Fruit fly (Drosophila melanogaster): ENCODE results near the gene Ube4A.

dm6 chr2L:6613156-6613555 lies 45.2 kb upstream of the Ube4A start:
- no peak for TF ChIP-seq CG14014 (GFP tag; IDR thresholded peaks at IDR 0.05)
- TF ChIP-seq CG4617 (GFP tag; optimal IDR thresholded peaks at IDR 0.05; ENCODE audit: borderline replicate concordance), result no peak
- TF ChIP-seq pnt (GFP tag; optimal IDR thresholded peaks at IDR 0.05), result no peak
- TF ChIP-seq Blimp-1 (GFP tag; optimal IDR thresholded peaks at IDR 0.05), result no peak
- TF ChIP-seq sr (GFP tag; IDR thresholded peaks at IDR 0.05), result no peak
- TF ChIP-seq mirr (GFP tag; optimal IDR thresholded peaks at IDR 0.05), result no peak
- no peak for TF ChIP-seq Bteb2 (GFP tag; optimal IDR thresholded peaks at IDR 0.05)
- TF ChIP-seq CG8388 (GFP tag; optimal IDR thresholded peaks at IDR 0.05), result no peak
- no peak for TF ChIP-seq ssp (GFP tag; IDR thresholded peaks at IDR 0.05)
- no peak for TF ChIP-seq grau (tag; optimal IDR thresholded peaks at IDR 0.05)
- TF ChIP-seq Scr (GFP tag; IDR thresholded peaks at IDR 0.05; ENCODE audit: partially characterized antibody), result no peak
- no peak for TF ChIP-seq CG13424 (tag; optimal IDR thresholded peaks at IDR 0.05)
